Fruit fly (Drosophila melanogaster) whole organism, adult: ENCODE data around the gene drm.

Experiments used
- CG14711 ChIP-seq: fragments of 200-800 bp; sonication (Bioruptor generic); optimal IDR thresholded peaks from 2 replicates; lab custom pipeline; 2018; ENCODE audit warnings: missing biosample characterization, mild to moderate bottlenecking, missing genetic modification characterization, moderate library complexity
- Crg-1 ChIP-seq: fragments of 200-800 bp; sonication (Bioruptor generic); optimal IDR thresholded peaks from 2 replicates; lab custom pipeline; 2016; ENCODE audit warnings: missing biosample characterization, missing genetic modification characterization
- bab1 ChIP-seq: fragments of 200-800 bp; sonication (Bioruptor generic); optimal IDR thresholded peaks from 3 replicates; lab custom pipeline; 2019; ENCODE audit warnings: missing biosample characterization, mild to moderate bottlenecking, missing genetic modification characterization, moderate library complexity

DNA sequence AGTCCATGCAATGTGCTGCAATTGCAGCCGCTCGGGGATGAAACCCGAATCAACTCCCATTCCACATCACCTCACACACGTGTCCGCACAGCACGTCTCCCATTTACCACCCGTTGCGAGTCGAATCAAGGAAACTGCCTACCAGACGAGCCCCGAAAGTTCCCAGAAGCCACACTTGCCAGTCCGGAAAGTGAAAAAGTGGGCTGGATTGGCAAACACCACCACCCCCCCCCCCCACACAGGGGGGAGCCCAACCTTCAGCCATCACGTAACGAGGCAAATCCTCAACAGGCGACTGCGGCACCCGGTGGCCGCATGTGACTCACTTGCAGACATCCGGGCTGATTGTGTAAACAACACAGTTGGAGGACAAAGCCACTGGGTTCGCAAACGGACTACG lies 34.2 kb upstream of the drm start:
- TF ChIP-seq CG14711 (tag; lab: Kevin White, UChicago): no peak
- no peak for TF ChIP-seq bab1 (GFP tag; lab: Kevin White, UChicago)
- TF ChIP-seq Crg-1 (GFP tag; lab: Kevin White, UChicago): no peak
